Worm (Caenorhabditis elegans) whole organism, mixed stage, embryonic: ENCODE data around the gene bath-3.
"Not testable (repeated sequence)": the region's sequence is repeated elsewhere in the genome, so short reads cannot be mapped to it uniquely, and the experiment has no call there.

Experiments
- ceh-39 ChIP-seq: fragments of 150-350 bp; optimal IDR thresholded peaks from 2 replicates; lab custom pipeline; 2014; ENCODE audit warnings: missing biosample characterization, missing genetic modification characterization
- ceh-43 ChIP-seq: fragments of 200-800 bp; sonication (Bioruptor generic); optimal IDR thresholded peaks from 2 replicates; lab custom pipeline; 2018; ENCODE audit warnings: mild to moderate bottlenecking, missing genetic modification characterization, moderate library complexity, missing compliant biosample characterization
- elt-1 ChIP-seq: sonication (generic microtip); optimal IDR thresholded peaks from 2 replicates; lab custom pipeline; 2017; ENCODE audit warnings: missing genetic modification characterization, mild to moderate bottlenecking, missing compliant biosample characterization, antibody characterized with exemption, moderate library complexity, borderline replicate concordance; ENCODE audit not compliant: insufficient read depth
- hlh-1 ChIP-seq: fragments of 150-350 bp; optimal IDR thresholded peaks from 2 replicates; lab custom pipeline; 2014; ENCODE audit warnings: missing biosample characterization, missing genetic modification reagents, missing genetic modification characterization
- nhr-12 ChIP-seq: fragments of 150-350 bp; optimal IDR thresholded peaks from 2 replicates; lab custom pipeline; 2014; ENCODE audit warnings: missing biosample characterization, missing genetic modification characterization
- snpc-4 ChIP-seq: fragments of 150-350 bp; optimal IDR thresholded peaks from 2 replicates; lab custom pipeline; 2014; ENCODE audit warnings: missing biosample characterization, missing genetic modification characterization

- not testable (repeated sequence) for TF ChIP-seq ceh-39 (tag; lab: Kevin White, UChicago); hlh-1 (tag; lab: Kevin White, UChicago); ceh-43; snpc-4 (tag; lab: Kevin White, UChicago); nhr-12 (tag; lab: Kevin White, UChicago); elt-1
Measured at ce11 chrII:2032282-2032681, 2.0 kb upstream of the bath-3 start, which contains the start of gene btb-4.
